Fruit fly (Drosophila melanogaster): ENCODE data around the gene Vav.

dm6 chrX:19224580-19225303 lies 36.9 kb upstream of the Vav start:
- TF ChIP-seq lola (GFP tag; optimal IDR thresholded peaks at IDR 0.05) = no peak
- no peak for TF ChIP-seq tai (GFP tag; optimal IDR thresholded peaks at IDR 0.05)
- no peak for TF ChIP-seq Vsx2 (GFP tag; optimal IDR thresholded peaks at IDR 0.05; ENCODE audit: partially characterized antibody)
- no peak for TF ChIP-seq Abd-B (GFP tag; optimal IDR thresholded peaks at IDR 0.05)
- no peak for TF ChIP-seq Dfd (GFP tag; optimal IDR thresholded peaks at IDR 0.05)
